Worm (Caenorhabditis elegans) whole organism, mixed stage, embryonic: ENCODE data around the gene lect-2.
A peak's percentile ranks its signal among the peaks of the same experiment; 100 is the strongest.
"Not testable (repeated sequence)": the region's sequence is repeated elsewhere in the genome, so short reads cannot be mapped to it uniquely, and the experiment has no call there.

ENCODE experiments used
- M03D4.4 ChIP-seq: sonication (generic microtip); optimal IDR thresholded peaks from 2 replicates; lab custom pipeline; 2017; ENCODE audit warnings: mild to moderate bottlenecking, missing genetic modification characterization, missing compliant biosample characterization
- bed-3 ChIP-seq: fragments of 200-800 bp; sonication (Bioruptor generic); optimal IDR thresholded peaks from 3 replicates; lab custom pipeline; 2018; ENCODE audit warnings: mild to moderate bottlenecking, missing genetic modification characterization, moderate library complexity, missing compliant biosample characterization
- blmp-1 ChIP-seq: fragments of 150-350 bp; optimal IDR thresholded peaks from 2 replicates; lab custom pipeline; 2014; ENCODE audit warnings: missing biosample characterization, missing genetic modification characterization
- ceh-39 ChIP-seq: fragments of 150-350 bp; optimal IDR thresholded peaks from 2 replicates; lab custom pipeline; 2014; ENCODE audit warnings: missing biosample characterization, missing genetic modification characterization
- ceh-43 ChIP-seq: fragments of 200-800 bp; sonication (Bioruptor generic); optimal IDR thresholded peaks from 2 replicates; lab custom pipeline; 2018; ENCODE audit warnings: mild to moderate bottlenecking, missing genetic modification characterization, moderate library complexity, missing compliant biosample characterization
- ceh-83 ChIP-seq: fragments of 200-800 bp; sonication (Bioruptor generic); optimal IDR thresholded peaks from 2 replicates; lab custom pipeline; 2018; ENCODE audit warnings: mild to moderate bottlenecking, missing genetic modification characterization, missing compliant biosample characterization
- ces-1 ChIP-seq: fragments of 150-350 bp; optimal IDR thresholded peaks from 2 replicates; lab custom pipeline; 2014; ENCODE audit warnings: missing biosample characterization, missing genetic modification reagents, missing genetic modification characterization
- cnd-1 ChIP-seq: fragments of 200-800 bp; sonication (Bioruptor generic); optimal IDR thresholded peaks from 2 replicates; lab custom pipeline; 2018; ENCODE audit warnings: mild to moderate bottlenecking, missing genetic modification characterization, missing compliant biosample characterization
- drap-1 ChIP-seq: fragments of 200-800 bp; sonication (Bioruptor generic); optimal IDR thresholded peaks from 3 replicates; lab custom pipeline; 2018; ENCODE audit warnings: mild to moderate bottlenecking, missing genetic modification characterization, missing compliant biosample characterization
- elt-1 ChIP-seq: sonication (generic microtip); optimal IDR thresholded peaks from 2 replicates; lab custom pipeline; 2017; ENCODE audit warnings: missing genetic modification characterization, mild to moderate bottlenecking, missing compliant biosample characterization, antibody characterized with exemption, moderate library complexity, borderline replicate concordance; ENCODE audit not compliant: insufficient read depth
- elt-3 ChIP-seq: fragments of 150-350 bp; optimal IDR thresholded peaks from 2 replicates; lab custom pipeline; 2014; ENCODE audit warnings: missing biosample characterization, missing genetic modification characterization
- flh-1 ChIP-seq: fragments of 200-800 bp; sonication (Bioruptor generic); optimal IDR thresholded peaks from 2 replicates; lab custom pipeline; 2018; ENCODE audit warnings: mild to moderate bottlenecking, missing genetic modification characterization, moderate library complexity, missing compliant biosample characterization
- ham-2 ChIP-seq: fragments of 200-800 bp; sonication (Bioruptor generic); optimal IDR thresholded peaks from 2 replicates; lab custom pipeline; 2018; ENCODE audit warnings: mild to moderate bottlenecking, missing genetic modification characterization, missing compliant biosample characterization
- hlh-1 ChIP-seq: fragments of 150-350 bp; optimal IDR thresholded peaks from 2 replicates; lab custom pipeline; 2014; ENCODE audit warnings: missing biosample characterization, missing genetic modification reagents, missing genetic modification characterization
- lin-13 ChIP-seq: fragments of 150-350 bp; optimal IDR thresholded peaks from 2 replicates; lab custom pipeline; 2014; ENCODE audit warnings: missing biosample characterization, missing genetic modification characterization
- lin-32 ChIP-seq: fragments of 200-800 bp; sonication (Bioruptor generic); optimal IDR thresholded peaks from 2 replicates; lab custom pipeline; 2018; ENCODE audit warnings: mild to moderate bottlenecking, missing genetic modification characterization, missing compliant biosample characterization
- lsy-2 ChIP-seq: fragments of 150-350 bp; optimal IDR thresholded peaks from 2 replicates; lab custom pipeline; 2014; ENCODE audit warnings: missing biosample characterization, missing genetic modification characterization
- mab-5 ChIP-seq: fragments of 150-350 bp; optimal IDR thresholded peaks from 2 replicates; lab custom pipeline; 2014; ENCODE audit warnings: missing biosample characterization, missing genetic modification characterization
- mep-1 ChIP-seq: fragments of 150-350 bp; optimal IDR thresholded peaks from 2 replicates; lab custom pipeline; 2017; ENCODE audit warnings: missing biosample characterization, missing genetic modification reagents, missing genetic modification characterization, inconsistent platforms
- mls-2 ChIP-seq: sonication (generic microtip); optimal IDR thresholded peaks from 2 replicates; lab custom pipeline; 2016; ENCODE audit warnings: mild to moderate bottlenecking, missing genetic modification characterization, moderate library complexity, missing compliant biosample characterization
- nhr-12 ChIP-seq: fragments of 150-350 bp; optimal IDR thresholded peaks from 2 replicates; lab custom pipeline; 2014; ENCODE audit warnings: missing biosample characterization, missing genetic modification characterization
- nhr-2 ChIP-seq: fragments of 150-350 bp; optimal IDR thresholded peaks from 2 replicates; lab custom pipeline; 2014; ENCODE audit warnings: missing biosample characterization, missing genetic modification characterization
- nhr-237 ChIP-seq: fragments of 150-350 bp; optimal IDR thresholded peaks from 2 replicates; lab custom pipeline; 2014; ENCODE audit warnings: missing biosample characterization, missing genetic modification characterization
- nhr-28 ChIP-seq: fragments of 150-350 bp; optimal IDR thresholded peaks from 2 replicates; lab custom pipeline; 2014; ENCODE audit warnings: missing biosample characterization, missing genetic modification characterization
- nhr-76 ChIP-seq: sonication (generic microtip); optimal IDR thresholded peaks from 2 replicates; lab custom pipeline; 2017; ENCODE audit warnings: missing biosample characterization, missing genetic modification characterization
- pha-4 ChIP-seq: fragments of 150-350 bp; optimal IDR thresholded peaks from 2 replicates; lab custom pipeline; 2018; ENCODE audit warnings: missing biosample characterization, missing genetic modification reagents, missing genetic modification characterization
- sem-2 ChIP-seq: fragments of 200-800 bp; sonication (Bioruptor generic); optimal IDR thresholded peaks from 2 replicates; lab custom pipeline; 2018; ENCODE audit warnings: mild to moderate bottlenecking, missing genetic modification characterization, missing compliant biosample characterization
- snpc-4 ChIP-seq: fragments of 150-350 bp; optimal IDR thresholded peaks from 2 replicates; lab custom pipeline; 2014; ENCODE audit warnings: missing biosample characterization, missing genetic modification characterization
- sptf-1 ChIP-seq: sonication (generic microtip); optimal IDR thresholded peaks from 2 replicates; lab custom pipeline; 2017; ENCODE audit warnings: mild to moderate bottlenecking, missing genetic modification characterization, moderate library complexity, missing compliant biosample characterization
- tbx-8 ChIP-seq: fragments of 200-800 bp; sonication (Bioruptor generic); optimal IDR thresholded peaks from 2 replicates; lab custom pipeline; 2018; ENCODE audit warnings: mild to moderate bottlenecking, missing genetic modification characterization, moderate library complexity, missing compliant biosample characterization
- unc-120 ChIP-seq: sonication (generic microtip); optimal IDR thresholded peaks from 2 replicates; lab custom pipeline; 2017; ENCODE audit warnings: missing genetic modification characterization, missing compliant biosample characterization; ENCODE audit not compliant: poor library complexity, severe bottlenecking
- unc-39 ChIP-seq: fragments of 150-350 bp; optimal IDR thresholded peaks from 2 replicates; lab custom pipeline; 2014; ENCODE audit warnings: missing biosample characterization, missing genetic modification characterization
- unc-62 ChIP-seq: fragments of 150-350 bp; optimal IDR thresholded peaks from 2 replicates; lab custom pipeline; 2014; ENCODE audit warnings: missing biosample characterization, missing genetic modification reagents, missing genetic modification characterization
- zip-8 ChIP-seq: fragments of 150-350 bp; optimal IDR thresholded peaks from 2 replicates; lab custom pipeline; 2014; ENCODE audit warnings: missing biosample characterization, missing genetic modification characterization
- ztf-11 ChIP-seq: fragments of 150-350 bp; optimal IDR thresholded peaks from 2 replicates; lab custom pipeline; 2014; ENCODE audit warnings: missing biosample characterization, missing genetic modification characterization

The lect-2 gene

DNA sequence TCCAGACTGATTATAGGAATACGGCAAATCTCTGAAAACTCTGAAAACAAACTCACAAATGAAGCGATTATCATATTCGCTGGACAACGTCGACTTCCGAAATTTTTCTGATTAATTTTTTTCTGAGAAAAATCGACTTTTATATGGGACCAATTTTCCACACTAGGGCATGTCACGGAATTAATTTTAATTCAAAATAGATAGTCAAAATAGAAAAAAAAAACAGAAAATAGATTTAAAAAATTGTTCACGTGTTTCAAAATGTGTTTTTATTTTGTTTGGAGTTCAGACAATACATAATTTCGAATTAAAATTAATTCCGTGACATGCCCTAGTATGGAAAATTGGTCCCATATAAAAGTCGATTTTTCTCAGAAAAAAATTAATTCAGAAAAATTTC is 32.9 kb upstream of the lect-2 start, which contains the start of the genes F10C1.3 and F10C1.23:
Gene F10C1.3, minus strand, starts transcription at position 101 of the 400 bp plus-strand sequence.
Gene F10C1.23, plus strand, starts transcription at position 385 of the 400 bp plus-strand sequence.
- not testable (repeated sequence) for TF ChIP-seq sptf-1 (tag; lab: Kevin White, UChicago); mls-2 (tag; lab: Kevin White, UChicago); sem-2 (GFP tag; lab: Kevin White, UChicago)

- TF ChIP-seq mab-5 (tag; lab: Kevin White, UChicago) (no peak), lin-13 (tag; lab: Kevin White, UChicago) (no peak), lsy-2 (tag; lab: Kevin White, UChicago) (no peak)
These were observed 25.2 kb upstream of the lect-2 start, which contains the start of gene ifb-1 for ce11 chrII:5765318-5765717. TSS of gene ifb-1 (plus strand) at chrII:5765618.

DNA sequence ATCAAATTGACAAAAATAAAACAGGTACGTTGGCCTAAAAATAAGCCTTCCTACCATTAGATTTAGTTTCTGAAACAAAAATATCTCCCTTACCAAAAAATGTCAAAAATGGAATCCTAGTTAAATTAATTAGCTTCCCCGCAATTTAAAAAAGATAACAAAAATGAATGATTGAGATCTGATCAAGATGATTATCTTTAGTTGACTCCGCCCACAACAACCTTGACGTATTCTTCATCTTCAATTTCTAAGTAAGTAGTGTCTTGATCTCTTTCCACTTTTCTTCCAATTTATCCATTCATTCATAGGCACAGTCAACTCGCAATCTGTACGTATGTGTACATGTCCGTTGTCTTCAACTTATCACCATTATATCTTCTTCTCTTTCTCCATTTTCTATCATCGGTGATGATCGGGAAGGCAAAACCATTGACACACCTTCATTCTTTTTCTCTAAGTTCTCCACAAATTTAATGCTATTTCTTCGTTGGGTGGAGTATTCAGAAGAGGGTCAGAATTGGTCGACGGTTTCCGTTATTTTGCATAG is 22.2 kb upstream of the lect-2 start:
- TF ChIP-seq elt-1 (tag; lab: Kevin White, UChicago) (peak; percentile 86), flh-1 (GFP tag; lab: Kevin White, UChicago) (no peak)

- TF ChIP-seq mls-2 (tag; lab: Kevin White, UChicago) = peak; percentile 87
- no peak for TF ChIP-seq ceh-39
- peak; percentile 85 for TF ChIP-seq sptf-1 (tag; lab: Kevin White, UChicago)
- no peak for TF ChIP-seq ztf-11 (tag; lab: Kevin White, UChicago)
- no peak for TF ChIP-seq lin-13 (tag; lab: Kevin White, UChicago)
- no peak for TF ChIP-seq lsy-2 (tag; lab: Kevin White, UChicago)
- no peak for TF ChIP-seq elt-1 (tag; lab: Kevin White, UChicago)
- TF ChIP-seq tbx-8 (GFP tag; lab: Kevin White, UChicago) = no peak
- no peak for TF ChIP-seq mep-1 (tag; lab: Kevin White, UChicago)
- no peak for TF ChIP-seq nhr-76 (tag; lab: Kevin White, UChicago)
- no peak for TF ChIP-seq blmp-1 (tag; lab: Kevin White, UChicago)
- peak; percentile 7 for TF ChIP-seq hlh-1 (tag; lab: Kevin White, UChicago)
- TF ChIP-seq unc-39 (tag; lab: Kevin White, UChicago) = no peak
- peak; percentile 36 for TF ChIP-seq ces-1 (GFP tag; lab: Kevin White, UChicago)
- TF ChIP-seq mab-5 (tag; lab: Kevin White, UChicago) = no peak
- TF ChIP-seq unc-62 = no peak
- TF ChIP-seq nhr-12 (tag; lab: Kevin White, UChicago) = no peak
- TF ChIP-seq ham-2 (GFP tag; lab: Kevin White, UChicago) = peak; percentile 82
- no peak for TF ChIP-seq snpc-4 (tag; lab: Kevin White, UChicago)
- no peak for TF ChIP-seq elt-3 (tag; lab: Kevin White, UChicago)
- no peak for TF ChIP-seq flh-1 (GFP tag; lab: Kevin White, UChicago)
- peak; percentile 10 for TF ChIP-seq zip-8 (tag; lab: Kevin White, UChicago)
- TF ChIP-seq lin-32 (GFP tag; lab: Kevin White, UChicago) = peak; percentile 57
- peak; percentile 62 for TF ChIP-seq ceh-83 (GFP tag; lab: Kevin White, UChicago)
- no peak for TF ChIP-seq nhr-237
- TF ChIP-seq drap-1 (GFP tag; lab: Kevin White, UChicago) = peak; percentile 82
- TF ChIP-seq pha-4 (tag; lab: Kevin White, UChicago) = no peak
- peak; percentile 70 for TF ChIP-seq nhr-2 (tag; lab: Kevin White, UChicago)
- no peak for TF ChIP-seq nhr-28 (tag; lab: Kevin White, UChicago)
- TF ChIP-seq sem-2 (GFP tag; lab: Kevin White, UChicago) = peak; percentile 47
- TF ChIP-seq ceh-43 (GFP tag; lab: Kevin White, UChicago) = peak; percentile 9
- TF ChIP-seq M03D4.4 (tag; lab: Kevin White, UChicago) = peak; percentile 78
- TF ChIP-seq cnd-1 (tag; lab: Kevin White, UChicago) = peak; percentile 43
- TF ChIP-seq bed-3 (GFP tag; lab: Kevin White, UChicago) = peak; percentile 34
- peak; percentile 56 for TF ChIP-seq unc-120 (tag; lab: Kevin White, UChicago)
These were observed 17.9 kb upstream of the lect-2 start for ce11 chrII:5772547-5773142.
